Fruit fly (Drosophila melanogaster) whole organism: Measurements from ENCODE around the gene CG11911.

Experiments used
- CG8478 ChIP-seq: fragments of >200 bp; optimal IDR thresholded peaks from 2 replicates; lab custom pipeline; 2018; ENCODE audit warnings: inconsistent platforms
- pan ChIP-seq: fragments of >200 bp; optimal IDR thresholded peaks from 2 replicates; lab custom pipeline; 2017
- psq ChIP-seq: fragments of >200 bp; optimal IDR thresholded peaks from 2 replicates; lab custom pipeline; 2017
- usp ChIP-seq: fragments of >200 bp; optimal IDR thresholded peaks from 2 replicates; lab custom pipeline; 2017; ENCODE audit warnings: missing biosample characterization, missing genetic modification characterization, mixed read lengths

DNA sequence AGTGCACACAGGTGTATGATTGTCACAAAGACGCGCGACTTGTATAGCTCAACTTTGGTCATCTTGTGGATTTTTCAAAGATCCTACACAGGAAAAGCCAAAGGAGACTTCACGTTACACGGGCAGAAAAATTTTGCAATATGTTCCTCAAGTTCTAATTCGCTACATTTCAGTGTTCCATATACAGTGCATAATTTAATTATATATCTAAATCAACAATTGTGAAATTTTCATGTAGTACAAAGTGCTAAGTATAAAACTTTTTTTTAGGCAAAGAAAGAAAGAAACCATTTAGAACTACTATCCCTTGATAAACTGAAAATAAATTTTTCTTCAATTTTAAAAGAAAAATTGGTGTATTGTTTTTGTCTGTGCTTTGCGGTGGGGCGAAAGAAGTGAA, 30.1 kb downstream of the CG11911 start:
- TF ChIP-seq psq (lab: Kevin White, UChicago), result no peak
- TF ChIP-seq pan, result no peak
- TF ChIP-seq CG8478 (lab: Kevin White, UChicago), result no peak
- no peak for TF ChIP-seq usp (GFP tag; lab: Kevin White, UChicago)
